Worm (Caenorhabditis elegans) whole organism, L3 larva: ENCODE data around the gene oac-20.

Experiments used
- ceh-9 ChIP-seq: sonication (generic microtip); optimal IDR thresholded peaks from 2 replicates; lab custom pipeline; 2018; ENCODE audit warnings: missing biosample characterization, missing genetic modification characterization
- tbx-2 ChIP-seq: sonication (generic microtip); optimal IDR thresholded peaks from 2 replicates; lab custom pipeline; 2016; ENCODE audit warnings: mild to moderate bottlenecking, missing genetic modification characterization, missing compliant biosample characterization

ce11 chrV:15988074-15988473, 9.6 kb downstream of the oac-20 start, which contains the start of gene F36G9.15:
- TF ChIP-seq tbx-2 (no peak), ceh-9 (tag; lab: Kevin White, UChicago) (no peak)
